Fruit fly (Drosophila melanogaster): ENCODE measurements around the gene CG13856.

The CG13856 gene

DNA sequence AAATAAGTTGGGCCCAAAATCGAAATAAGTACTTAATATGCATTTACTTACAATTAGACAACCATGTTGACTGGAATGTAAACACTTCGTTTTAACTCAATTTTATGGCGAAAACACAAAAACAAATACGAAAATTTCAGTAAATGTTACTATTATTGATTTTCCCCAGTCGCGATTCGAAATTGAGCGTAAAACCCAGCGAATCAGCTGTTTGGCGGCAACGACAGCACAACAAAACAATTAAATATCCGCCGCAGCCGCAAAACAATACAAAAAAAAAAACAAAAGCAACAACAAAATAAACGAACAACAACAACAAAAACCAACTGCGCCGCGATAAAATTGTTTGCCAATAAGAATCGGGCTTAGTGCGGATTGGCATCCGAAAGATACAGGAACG lies 12.8 kb upstream of the CG13856 start, which contains the start of the genes CAH8 and CG7059:
Gene CAH8, minus strand, starts transcription at position 101 of the 400 bp plus-strand sequence.
Gene CG7059, plus strand, starts transcription at position 167 of the 400 bp plus-strand sequence.
- TF ChIP-seq CG10631 (GFP tag; optimal IDR thresholded peaks at IDR 0.05): no peak
- no peak for TF ChIP-seq Ets21C (GFP tag; optimal IDR thresholded peaks at IDR 0.05)
- no peak for TF ChIP-seq Met (GFP tag; optimal IDR thresholded peaks at IDR 0.05)
- no peak for TF ChIP-seq CG8319 (GFP tag; optimal IDR thresholded peaks at IDR 0.05)
- TF ChIP-seq CG10669 (GFP tag; optimal IDR thresholded peaks at IDR 0.05): no peak
- no peak for TF ChIP-seq salr (GFP tag; optimal IDR thresholded peaks at IDR 0.05)
- TF ChIP-seq CG1621 (tag; optimal IDR thresholded peaks at IDR 0.05): no peak
- no peak for TF ChIP-seq CG4318 (GFP tag; optimal IDR thresholded peaks at IDR 0.05)
- TF ChIP-seq CG16779 (tag; optimal IDR thresholded peaks at IDR 0.05): no peak
- no peak for TF ChIP-seq Blimp-1 (GFP tag; optimal IDR thresholded peaks at IDR 0.05)
- no peak for TF ChIP-seq dac (GFP tag; optimal IDR thresholded peaks at IDR 0.05)
- no peak for TF ChIP-seq Hr39 (GFP tag; optimal IDR thresholded peaks at IDR 0.05)
- no peak for TF ChIP-seq net (GFP tag; optimal IDR thresholded peaks at IDR 0.05)

DNA sequence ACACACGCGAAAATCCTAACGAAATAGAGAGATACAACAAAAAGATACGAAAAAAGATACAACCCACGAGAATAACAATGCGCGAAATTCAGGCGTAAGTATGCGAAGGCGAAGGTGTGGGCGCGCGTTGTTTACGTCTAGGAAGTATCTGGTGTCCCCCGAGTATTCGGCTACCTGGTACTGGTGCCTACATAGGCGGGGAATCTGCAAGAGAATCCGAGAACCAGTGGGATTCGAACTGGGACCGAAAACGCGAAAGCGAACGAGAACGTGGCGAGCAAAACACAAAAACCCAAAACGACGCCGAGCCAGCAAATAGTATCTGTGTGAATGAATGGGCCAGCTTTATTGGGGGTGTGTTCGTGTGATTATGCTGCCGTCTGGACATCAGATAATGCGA lies 12.3 kb upstream of the CG13856 start:
- TF ChIP-seq CG3919 (GFP tag; optimal IDR thresholded peaks at IDR 0.05) (no peak), CG4318 (GFP tag; optimal IDR thresholded peaks at IDR 0.05) (no peak), pdm3 (GFP tag; optimal IDR thresholded peaks at IDR 0.05) (no peak)

DNA sequence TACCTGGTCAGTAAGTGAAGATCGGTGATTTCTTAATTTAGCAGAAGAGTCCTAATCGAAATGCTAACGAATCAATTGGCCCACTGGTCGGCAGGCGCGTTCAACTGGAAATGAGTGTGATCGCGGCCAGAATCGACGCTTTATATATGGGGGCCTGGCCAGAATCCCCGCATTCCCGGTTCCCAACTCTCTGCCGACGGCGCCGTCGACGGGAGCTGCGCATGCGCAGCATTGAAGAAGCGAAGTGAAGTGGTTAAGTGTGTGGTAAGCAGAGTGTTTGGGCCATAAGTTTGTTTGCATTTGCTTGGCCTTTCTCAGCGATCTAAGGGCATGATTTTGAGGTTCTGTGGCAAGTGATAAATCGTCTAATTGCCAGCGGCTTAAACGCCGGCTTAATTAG lies 8.5 kb upstream of the CG13856 start, which contains the start of gene CG13857:
Gene CG13857, minus strand, starts transcription at position 101 of the 400 bp plus-strand sequence.
- TF ChIP-seq pdm3 (GFP tag; optimal IDR thresholded peaks at IDR 0.05): no peak

DNA sequence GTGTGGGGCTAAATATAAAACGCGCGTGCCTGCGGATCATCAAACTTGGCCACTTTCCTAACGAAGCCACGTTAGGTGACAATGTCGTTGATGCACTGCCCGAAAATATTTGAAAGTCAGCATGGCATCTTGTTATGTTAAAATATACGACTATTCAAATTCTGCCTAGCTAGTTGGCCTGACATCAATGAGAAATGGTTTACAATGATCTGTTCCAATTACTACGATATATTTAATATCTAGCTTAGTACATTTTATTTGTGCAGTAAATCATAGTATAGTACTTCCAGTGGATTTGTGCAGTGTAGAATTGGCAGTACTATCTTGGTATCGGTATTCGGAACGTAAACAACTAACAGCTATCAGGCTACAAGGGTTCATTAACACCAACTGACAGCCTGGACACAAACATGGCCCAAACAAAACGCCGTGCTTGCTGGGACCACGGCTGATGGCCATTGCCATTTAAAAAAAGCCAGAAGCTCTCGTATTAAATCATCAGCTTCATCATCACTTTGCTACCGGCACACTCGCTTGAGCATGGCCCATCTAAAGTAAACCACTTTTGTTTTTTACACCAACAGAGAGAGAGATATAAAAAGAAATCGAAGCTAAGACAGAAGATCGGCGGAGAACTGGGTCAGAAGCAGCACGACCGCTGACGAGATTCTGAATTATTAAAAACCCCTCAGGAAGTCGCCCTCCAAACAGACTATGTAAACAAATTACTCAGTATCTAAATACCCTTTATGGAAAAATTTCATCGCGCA lies 6.9 kb upstream of the CG13856 start:
- TF ChIP-seq Blimp-1 (GFP tag; optimal IDR thresholded peaks at IDR 0.05): peak; percentile 27
- TF ChIP-seq Eip78C (GFP tag): peak; percentile 73
- no peak for TF ChIP-seq Smox (GFP tag; optimal IDR thresholded peaks at IDR 0.05)
- TF ChIP-seq CG10631 (GFP tag; optimal IDR thresholded peaks at IDR 0.05): no peak
- no peak for TF ChIP-seq CG7368 (GFP tag; optimal IDR thresholded peaks at IDR 0.05)
- no peak for TF ChIP-seq CG9139 (GFP tag; optimal IDR thresholded peaks at IDR 0.05)
- TF ChIP-seq Eip93F (GFP tag; optimal IDR thresholded peaks at IDR 0.05): no peak
- no peak for TF ChIP-seq CG6854 (GFP tag; optimal IDR thresholded peaks at IDR 0.05)
- TF ChIP-seq eg (GFP tag; IDR thresholded peaks at IDR 0.05): no peak
- no peak for TF ChIP-seq Hr38 (GFP tag; optimal IDR thresholded peaks at IDR 0.05)
- TF ChIP-seq ss (GFP tag; optimal IDR thresholded peaks at IDR 0.05): no peak
- TF ChIP-seq dac (GFP tag; optimal IDR thresholded peaks at IDR 0.05): no peak
- TF ChIP-seq spab (GFP tag; optimal IDR thresholded peaks at IDR 0.05): no peak
- TF ChIP-seq salr (GFP tag; optimal IDR thresholded peaks at IDR 0.05): no peak
- no peak for TF ChIP-seq Sox15 (GFP tag; optimal IDR thresholded peaks at IDR 0.05)
- TF ChIP-seq Hr4 (GFP tag; optimal IDR thresholded peaks at IDR 0.05): peak; percentile 45
- TF ChIP-seq pdm3 (GFP tag; optimal IDR thresholded peaks at IDR 0.05): peak; percentile 18
- peak; percentile 5 for TF ChIP-seq Lpt (GFP tag; optimal IDR thresholded peaks at IDR 0.05)
- peak; percentile 41; the same call in 1 of the 3 replicates for TF ChIP-seq CG8119 (GFP tag; IDR thresholded peaks at IDR 0.05)
- TF ChIP-seq Sox102F (GFP tag; optimal IDR thresholded peaks at IDR 0.05): no peak
- no peak for TF ChIP-seq acj6 (GFP tag; optimal IDR thresholded peaks at IDR 0.05)
- TF ChIP-seq svp (GFP tag): no peak
- peak; percentile 5 for TF ChIP-seq dsx (GFP tag; optimal IDR thresholded peaks at IDR 0.05; ENCODE audit: poor library complexity, severe bottlenecking)
- TF ChIP-seq OdsH (GFP tag; optimal IDR thresholded peaks at IDR 0.05): no peak
- TF ChIP-seq CG15336 (GFP tag; IDR thresholded peaks at IDR 0.05): 0 out of 2 replicates have a peak, but pooled peaks have one; percentile 15
- no peak for TF ChIP-seq lz (GFP tag; optimal IDR thresholded peaks at IDR 0.05)
- TF ChIP-seq Hr39 (GFP tag; optimal IDR thresholded peaks at IDR 0.05): no peak
- TF ChIP-seq CG3032 (tag; optimal IDR thresholded peaks at IDR 0.05): no peak
- no peak for TF ChIP-seq CG10669 (GFP tag; optimal IDR thresholded peaks at IDR 0.05)
- TF ChIP-seq achi (GFP tag; optimal IDR thresholded peaks at IDR 0.05): peak; percentile 14
- TF ChIP-seq CG8632 (GFP tag; optimal IDR thresholded peaks at IDR 0.05): no peak
- no peak for TF ChIP-seq fd85E (GFP tag; optimal IDR thresholded peaks at IDR 0.05)
- no peak for TF ChIP-seq CG11294 (GFP tag; IDR thresholded peaks at IDR 0.05)
- TF ChIP-seq cyc (GFP tag; optimal IDR thresholded peaks at IDR 0.05): no peak
- TF ChIP-seq Met (GFP tag; optimal IDR thresholded peaks at IDR 0.05): no peak
- TF ChIP-seq topi (GFP tag; optimal IDR thresholded peaks at IDR 0.05): no peak
- TF ChIP-seq CG11762 (GFP tag; optimal IDR thresholded peaks at IDR 0.05; ENCODE audit: insufficient read depth): no peak
